Fruit fly (Drosophila melanogaster): ENCODE data around the gene CG11723.

DNA sequence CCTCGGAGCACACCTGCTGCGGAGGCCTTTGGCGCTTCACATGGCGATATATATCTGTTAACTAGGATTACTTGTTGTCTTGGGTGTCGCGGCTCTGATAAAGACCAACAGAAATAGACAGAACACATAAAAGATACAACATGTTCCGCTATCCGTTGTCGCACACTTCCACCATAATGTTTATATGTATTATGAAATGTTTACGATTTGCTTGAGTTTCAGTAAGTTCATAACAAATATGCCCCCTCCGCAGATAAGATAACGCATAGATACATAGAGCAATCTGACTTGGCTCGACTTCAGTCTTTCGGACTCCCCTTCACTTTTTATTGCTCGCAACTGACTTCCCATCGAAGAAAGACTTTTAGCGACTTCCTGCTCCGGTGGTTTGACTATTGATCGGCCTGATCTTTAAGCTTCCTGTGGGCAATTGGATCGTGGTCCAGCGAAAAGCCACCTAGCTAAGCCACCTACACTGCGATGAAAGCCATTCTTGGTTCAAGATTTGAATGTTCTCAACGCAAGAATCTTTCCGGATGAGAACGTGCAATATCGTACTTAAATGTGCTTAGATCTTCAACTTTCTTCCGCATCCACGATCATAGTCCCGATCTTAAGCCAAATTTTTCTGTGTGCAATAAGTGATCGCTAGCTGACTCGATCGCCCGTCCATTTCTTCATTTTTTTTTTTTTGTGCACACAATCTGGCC lies 21.3 kb upstream of the CG11723 start:
- no peak for TF ChIP-seq ttk (optimal IDR thresholded peaks at IDR 0.05)
- TF ChIP-seq psq (optimal IDR thresholded peaks at IDR 0.05), result no peak
- TF ChIP-seq insv (optimal IDR thresholded peaks at IDR 0.05), result no peak
- no peak for TF ChIP-seq Myc (optimal IDR thresholded peaks at IDR 0.05)
- TF ChIP-seq Sin3A (optimal IDR thresholded peaks at IDR 0.05), result no peak

Data from Kc167 (cell line).